Worm (Caenorhabditis elegans) whole organism, early embryonic: ENCODE results near the gene hot-2.

Source experiments
- B0310.2 ChIP-seq: sonication (generic microtip); optimal IDR thresholded peaks from 2 replicates; lab custom pipeline; 2016; ENCODE audit warnings: mild to moderate bottlenecking, missing genetic modification characterization, missing compliant biosample characterization
- F13C5.2 ChIP-seq: sonication (generic microtip); optimal IDR thresholded peaks from 2 replicates; lab custom pipeline; 2017; ENCODE audit warnings: mild to moderate bottlenecking, missing genetic modification characterization, inconsistent platforms, missing compliant biosample characterization
- aly-1 ChIP-seq: sonication (generic microtip); optimal IDR thresholded peaks from 2 replicates; lab custom pipeline; 2016; ENCODE audit warnings: missing genetic modification characterization, missing compliant biosample characterization
- ama-1 ChIP-seq: fragments of 150-350 bp; optimal IDR thresholded peaks from 2 replicates; lab custom pipeline; 2014
- ceh-13 ChIP-seq: fragments of 200-800 bp; sonication (Bioruptor generic); optimal IDR thresholded peaks from 2 replicates; lab custom pipeline; 2018; ENCODE audit warnings: mild to moderate bottlenecking, missing genetic modification characterization, missing compliant biosample characterization
- ceh-36 ChIP-seq: sonication (generic microtip); optimal IDR thresholded peaks from 2 replicates; lab custom pipeline; 2016; ENCODE audit warnings: missing genetic modification characterization, inconsistent platforms, missing compliant biosample characterization
- ets-7 ChIP-seq: sonication (generic microtip); optimal IDR thresholded peaks from 2 replicates; lab custom pipeline; 2016; ENCODE audit warnings: missing genotype, missing genetic modification characterization, missing compliant biosample characterization
- flt-1 ChIP-seq: fragments of 200-800 bp; sonication (Bioruptor generic); IDR thresholded peaks from 2 replicates; pipeline ENCODE4 v1.3.6; 2022; ENCODE audit warnings: missing genetic modification characterization, missing compliant biosample characterization
- hmbx-1 ChIP-seq: sonication (generic microtip); optimal IDR thresholded peaks from 2 replicates; lab custom pipeline; 2016; ENCODE audit warnings: mild to moderate bottlenecking, missing genetic modification characterization, missing compliant biosample characterization
- hmg-4 ChIP-seq: fragments of 200-800 bp; sonication (Bioruptor generic); optimal IDR thresholded peaks from 2 replicates; lab custom pipeline; 2018; ENCODE audit warnings: mild to moderate bottlenecking, missing genetic modification characterization, missing compliant biosample characterization
- hnd-1 ChIP-seq: sonication (generic microtip); optimal IDR thresholded peaks from 2 replicates; lab custom pipeline; 2016; ENCODE audit warnings: missing genetic modification characterization, missing compliant biosample characterization
- pes-1 ChIP-seq: fragments of 200-800 bp; sonication (Bioruptor generic); IDR thresholded peaks from 2 replicates; pipeline ENCODE4 v1.3.6; 2022; ENCODE audit warnings: missing genetic modification reagents, missing genetic modification characterization, missing compliant biosample characterization
- scrt-1 ChIP-seq: fragments of 200-800 bp; sonication (Bioruptor generic); IDR thresholded peaks from 2 replicates; pipeline ENCODE4 v1.3.6; 2022; ENCODE audit warnings: missing genetic modification characterization, missing compliant biosample characterization
- sea-1 ChIP-seq: fragments of 200-800 bp; sonication (Bioruptor generic); conservative IDR thresholded peaks from 2 replicates; pipeline ENCODE4 v1.3.6; 2022; ENCODE audit warnings: missing genetic modification characterization, missing compliant biosample characterization
- tbx-11 ChIP-seq: fragments of 200-800 bp; sonication (Bioruptor generic); IDR thresholded peaks from 2 replicates; pipeline ENCODE4 v1.3.6; 2022; ENCODE audit warnings: missing genetic modification characterization, missing compliant biosample characterization
- tbx-37 ChIP-seq: fragments of 200-800 bp; sonication (Bioruptor generic); conservative IDR thresholded peaks from 2 replicates; pipeline ENCODE4 v1.3.6; 2022; ENCODE audit warnings: missing genetic modification reagents, missing genetic modification characterization, missing compliant biosample characterization
- tra-4 ChIP-seq: sonication (generic microtip); optimal IDR thresholded peaks from 2 replicates; lab custom pipeline; 2017; ENCODE audit warnings: missing genetic modification characterization, missing compliant biosample characterization

The hot-2 gene

DNA sequence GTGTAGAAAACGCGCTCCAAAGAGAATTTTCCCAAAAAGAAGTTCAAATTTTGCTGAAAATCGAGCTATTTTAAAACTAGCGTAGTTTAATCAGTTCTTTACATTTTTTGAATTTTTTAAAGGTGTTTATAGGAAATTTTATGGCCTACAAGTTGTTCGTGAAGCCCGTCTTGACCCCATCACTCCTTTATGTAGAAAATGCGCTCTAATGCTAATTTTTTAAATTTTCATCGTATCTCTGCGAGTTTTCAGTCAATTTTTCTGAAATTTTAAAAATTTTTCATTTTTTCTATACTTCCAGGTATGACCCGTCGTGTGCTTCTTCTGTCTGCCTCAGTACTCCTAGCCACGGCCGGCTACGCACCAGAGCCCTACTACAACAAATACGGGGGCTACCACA lies 38.4 kb upstream of the hot-2 start, which contains the start of gene Y39B6A.9:
Y39B6A.9 (plus strand) TSS at position 301 of the 400 bp plus-strand sequence.
- no peak for TF ChIP-seq F13C5.2 (tag; lab: Kevin White, UChicago)
- TF ChIP-seq pes-1 (GFP tag; lab: Robert Waterston, UW), result no peak
- TF ChIP-seq sea-1 (GFP tag; lab: Robert Waterston, UW), result no peak
- TF ChIP-seq hmg-4, result no peak
- TF ChIP-seq tbx-37 (GFP tag; lab: Robert Waterston, UW), result no peak
- no peak for TF ChIP-seq aly-1
- no peak for TF ChIP-seq hnd-1 (tag; lab: Kevin White, UChicago)

DNA sequence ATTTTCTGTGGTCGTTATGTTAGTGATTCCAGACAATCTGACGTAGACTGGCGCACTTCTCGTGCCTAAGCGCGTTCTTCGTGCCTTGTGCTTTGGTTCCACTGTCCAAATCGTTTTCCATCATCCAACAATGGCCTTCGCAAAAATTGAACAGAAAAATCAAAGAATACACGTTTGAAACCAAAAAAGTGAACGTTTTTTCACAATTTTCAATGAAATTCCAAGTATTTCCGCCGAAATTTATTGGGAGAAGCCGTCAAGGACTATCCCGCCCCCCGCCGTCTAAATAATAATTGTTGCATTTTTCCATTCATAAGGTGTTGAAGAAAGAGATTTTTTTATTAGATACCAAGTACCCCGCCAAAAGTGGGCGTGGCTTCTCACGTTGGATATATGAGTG lies 34.1 kb upstream of the hot-2 start, which contains the start of gene cpg-23:
cpg-23 (plus strand) TSS at position 301 of the 400 bp plus-strand sequence.
- TF ChIP-seq F13C5.2 (tag; lab: Kevin White, UChicago) (no peak), ama-1 (no peak), hnd-1 (tag; lab: Kevin White, UChicago) (no peak), ceh-36 (tag; lab: Kevin White, UChicago) (no peak), tra-4 (no peak), flt-1 (no peak), scrt-1 (no peak), tbx-11 (GFP tag; lab: Robert Waterston, UW) (no peak), sea-1 (GFP tag; lab: Robert Waterston, UW) (no peak), ceh-13 (no peak), tbx-37 (GFP tag; lab: Robert Waterston, UW) (no peak), hmbx-1 (tag; lab: Kevin White, UChicago) (no peak), aly-1 (no peak), pes-1 (GFP tag; lab: Robert Waterston, UW) (no peak)

ce11 chrV:19142595-19142994 lies 32.0 kb upstream of the hot-2 start:
- 0 out of 2 replicates have a peak, but pooled peaks have one; percentile 22 for TF ChIP-seq tbx-37 (GFP tag; lab: Robert Waterston, UW)
- TF ChIP-seq flt-1, result 0 out of 2 replicates have a peak, but pooled peaks have one; percentile 28
- 0 out of 2 replicates have a peak, but pooled peaks have one; percentile 48 for TF ChIP-seq scrt-1
- no peak for TF ChIP-seq ama-1
- peak; percentile 60; the same call in 1 of the 2 replicates for TF ChIP-seq pes-1 (GFP tag; lab: Robert Waterston, UW)

- TF ChIP-seq ama-1 (no peak), tbx-37 (GFP tag; lab: Robert Waterston, UW) (no peak), F13C5.2 (tag; lab: Kevin White, UChicago) (no peak), scrt-1 (no peak), pes-1 (GFP tag; lab: Robert Waterston, UW) (no peak), ceh-36 (tag; lab: Kevin White, UChicago) (no peak), B0310.2 (no peak), ets-7 (no peak), ceh-13 (no peak)
Observed at ce11 chrV:19148350-19148749, 26.2 kb upstream of the hot-2 start.

- TF ChIP-seq aly-1 (no peak), tra-4 (no peak), pes-1 (GFP tag; lab: Robert Waterston, UW) (no peak), hmbx-1 (tag; lab: Kevin White, UChicago) (no peak), sea-1 (GFP tag; lab: Robert Waterston, UW) (no peak), ets-7 (no peak), hmg-4 (no peak), scrt-1 (no peak), ceh-13 (no peak), hnd-1 (tag; lab: Kevin White, UChicago) (no peak), ceh-36 (tag; lab: Kevin White, UChicago) (no peak), flt-1 (no peak), ama-1 (no peak), tbx-11 (GFP tag; lab: Robert Waterston, UW) (no peak), B0310.2 (no peak), F13C5.2 (tag; lab: Kevin White, UChicago) (no peak), tbx-37 (GFP tag; lab: Robert Waterston, UW) (no peak)
Observed at ce11 chrV:19149057-19149456, 25.5 kb upstream of the hot-2 start, which contains the start of gene Y39B6A.7. Gene Y39B6A.7, minus strand, starts transcription at chrV:19149157.

ce11 chrV:19152328-19152727 lies 22.2 kb upstream of the hot-2 start, which contains the start of gene Y39B6A.69:
Gene Y39B6A.69, minus strand, starts transcription at chrV:19152428.
- no peak for TF ChIP-seq hnd-1 (tag; lab: Kevin White, UChicago)
- TF ChIP-seq tra-4, result no peak
- no peak for TF ChIP-seq ceh-36 (tag; lab: Kevin White, UChicago)
- TF ChIP-seq tbx-11 (GFP tag; lab: Robert Waterston, UW), result no peak
- no peak for TF ChIP-seq B0310.2
- TF ChIP-seq tbx-37 (GFP tag; lab: Robert Waterston, UW), result no peak
- no peak for TF ChIP-seq scrt-1
- no peak for TF ChIP-seq aly-1
- TF ChIP-seq ama-1, result no peak
- no peak for TF ChIP-seq hmbx-1 (tag; lab: Kevin White, UChicago)
- TF ChIP-seq flt-1, result no peak
- TF ChIP-seq F13C5.2 (tag; lab: Kevin White, UChicago), result no peak

- TF ChIP-seq sea-1 (GFP tag; lab: Robert Waterston, UW), result no peak
- no peak for TF ChIP-seq F13C5.2 (tag; lab: Kevin White, UChicago)
- TF ChIP-seq pes-1 (GFP tag; lab: Robert Waterston, UW), result no peak
Observed at ce11 chrV:19153244-19153643, 21.3 kb upstream of the hot-2 start.

DNA sequence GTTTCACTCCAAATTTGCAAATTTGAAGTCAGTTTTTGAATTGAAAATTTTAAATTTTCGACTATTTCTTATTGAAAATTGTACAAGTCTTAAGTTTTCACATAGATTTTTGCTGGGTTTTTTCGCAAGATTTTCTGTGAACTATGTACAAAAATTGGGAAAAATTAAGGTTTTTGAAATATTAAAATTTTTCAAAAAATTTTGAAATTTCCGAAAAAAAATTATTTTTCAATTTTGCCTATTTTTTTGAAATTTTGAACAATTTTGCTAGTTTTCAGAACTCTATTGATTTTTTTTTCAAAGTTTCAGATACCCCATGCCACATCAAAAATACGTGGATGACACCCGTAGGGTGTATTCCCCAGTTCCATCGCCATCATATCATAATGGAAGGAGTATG lies 20.8 kb upstream of the hot-2 start, which contains the start of gene tsp-13:
tsp-13 (plus strand) TSS at position 301 of the 400 bp plus-strand sequence.
- TF ChIP-seq B0310.2 (no peak), ceh-36 (tag; lab: Kevin White, UChicago) (no peak), sea-1 (GFP tag; lab: Robert Waterston, UW) (no peak), F13C5.2 (tag; lab: Kevin White, UChicago) (no peak), ama-1 (no peak), tbx-37 (GFP tag; lab: Robert Waterston, UW) (no peak), pes-1 (GFP tag; lab: Robert Waterston, UW) (no peak), hmbx-1 (tag; lab: Kevin White, UChicago) (no peak), tbx-11 (GFP tag; lab: Robert Waterston, UW) (no peak)
